Worm (Caenorhabditis elegans) whole organism, L4/young adult: ENCODE measurements around the gene Y49F6A.12.

Experiments
- W03F9.2 ChIP-seq: fragments of 150-350 bp; optimal IDR thresholded peaks from 2 replicates; lab custom pipeline; 2014; ENCODE audit warnings: missing biosample characterization, missing genetic modification characterization
- dao-5 ChIP-seq: sonication (generic microtip); optimal IDR thresholded peaks from 2 replicates; lab custom pipeline; 2016; ENCODE audit warnings: missing genotype, missing genetic modification characterization, moderate library complexity, missing compliant biosample characterization
- him-1 ChIP-seq: sonication (generic microtip); optimal IDR thresholded peaks from 2 replicates; lab custom pipeline; 2016; ENCODE audit warnings: missing genotype, missing genetic modification reagents, missing genetic modification characterization, missing compliant biosample characterization

ce11 chrII:3578121-3578520 lies 17.3 kb upstream of the Y49F6A.12 start, which contains the start of gene clec-133:
- TF ChIP-seq W03F9.2 (tag; lab: Kevin White, UChicago) (no peak), him-1 (no peak), dao-5 (tag; lab: Kevin White, UChicago) (no peak)
